Worm (Caenorhabditis elegans): ENCODE data around the gene F09B9.4.

DNA sequence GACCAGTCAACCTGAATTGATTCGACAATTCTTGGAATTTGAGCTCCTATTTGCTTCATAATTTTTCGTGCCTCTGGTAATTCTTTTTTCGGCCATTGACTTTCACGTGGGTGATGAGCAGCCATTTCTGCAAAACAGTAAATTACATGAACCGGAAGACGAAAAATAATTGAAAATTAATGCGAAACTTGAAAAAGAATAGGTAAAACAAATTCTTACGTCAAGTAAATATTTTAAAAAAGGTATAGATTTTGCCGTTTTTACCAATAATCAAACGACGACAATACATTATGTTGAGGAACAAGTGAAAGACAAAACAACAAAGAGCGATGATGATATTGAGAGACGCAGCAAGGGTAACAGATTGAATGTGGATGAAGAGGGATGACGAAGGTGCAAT, 21.9 kb upstream of the F09B9.4 start, which contains the start of gene moc-1:
- TF ChIP-seq med-1 (GFP tag; optimal IDR thresholded peaks at IDR 0.05; ENCODE audit: insufficient read depth) (no peak), flt-1 (GFP tag; IDR thresholded peaks at IDR 0.05) (no peak), klf-2 (GFP tag; conservative IDR thresholded peaks at IDR 0.05) (no peak), ztf-23 (GFP tag; IDR thresholded peaks at IDR 0.05) (no peak), ztf-29 (GFP tag; IDR thresholded peaks at IDR 0.05) (no peak), T22C8.4 (GFP tag; IDR thresholded peaks at IDR 0.05) (no peak), ref-1 (GFP tag; conservative IDR thresholded peaks at IDR 0.05) (no peak), tab-1 (GFP tag; IDR thresholded peaks at IDR 0.05) (no peak)
